Fruit fly (Drosophila melanogaster) whole organism, embryonic: Measurements from ENCODE around the gene CG31776.

Experiments used
- Asciz ChIP-seq: fragments of 200-800 bp; sonication (Bioruptor generic); optimal IDR thresholded peaks from 2 replicates; lab custom pipeline; 2017; ENCODE audit warnings: missing biosample characterization, mild to moderate bottlenecking, missing genetic modification characterization, missing genetic modification reagents
- Bgb ChIP-seq: fragments of 200-800 bp; sonication (Bioruptor generic); IDR thresholded peaks from 2 replicates; pipeline ENCODE4 v1.3.6; 2022; ENCODE audit warnings: missing biosample characterization, missing genetic modification characterization; ENCODE audit not compliant: partially characterized antibody
- CG10267 ChIP-seq: fragments of 200-800 bp; sonication (Bioruptor generic); optimal IDR thresholded peaks from 2 replicates; lab custom pipeline; 2018; ENCODE audit warnings: missing biosample characterization, mild to moderate bottlenecking, missing genetic modification characterization, moderate library complexity
- CG14667 ChIP-seq: fragments of 200-800 bp; sonication (Bioruptor generic); IDR thresholded peaks from 2 replicates; pipeline ENCODE4 v1.3.6; 2022; ENCODE audit warnings: missing biosample characterization, missing genetic modification characterization
- CG15696 ChIP-seq: fragments of 200-800 bp; sonication (Bioruptor generic); optimal IDR thresholded peaks from 2 replicates; lab custom pipeline; 2019; ENCODE audit warnings: missing biosample characterization, mild to moderate bottlenecking, missing genetic modification characterization, moderate library complexity
- CG1603 ChIP-seq: fragments of 200-800 bp; sonication (Bioruptor generic); optimal IDR thresholded peaks from 2 replicates; lab custom pipeline; 2019; ENCODE audit warnings: missing biosample characterization, mild to moderate bottlenecking, missing genetic modification characterization, moderate library complexity
- CG17186 ChIP-seq: fragments of 200-800 bp; sonication (Bioruptor generic); optimal IDR thresholded peaks from 3 replicates; lab custom pipeline; 2017; ENCODE audit warnings: missing biosample characterization, missing genetic modification reagents, missing genetic modification characterization
- CG18764 ChIP-seq: fragments of 200-800 bp; sonication (Bioruptor generic); optimal IDR thresholded peaks from 3 replicates; lab custom pipeline; 2016; ENCODE audit warnings: missing biosample characterization, missing genetic modification characterization
- CG2712 ChIP-seq: fragments of 200-800 bp; optimal IDR thresholded peaks from 3 replicates; lab custom pipeline; 2019; ENCODE audit warnings: missing biosample characterization, mild to moderate bottlenecking, missing genetic modification characterization, moderate library complexity
- CG3838 ChIP-seq: fragments of 200-800 bp; sonication (Bioruptor generic); optimal IDR thresholded peaks from 3 replicates; lab custom pipeline; 2016; ENCODE audit warnings: missing biosample characterization, missing genetic modification characterization
- CG4328 ChIP-seq: fragments of 200-800 bp; sonication (Bioruptor generic); optimal IDR thresholded peaks from 3 replicates; lab custom pipeline; 2017; ENCODE audit warnings: missing biosample characterization, missing genetic modification reagents, missing genetic modification characterization
- CG6689 ChIP-seq: fragments of 200-800 bp; sonication (Bioruptor generic); IDR thresholded peaks from 2 replicates; pipeline ENCODE4 v1.3.6; 2022; ENCODE audit warnings: missing biosample characterization, missing genetic modification characterization
- CG6813 ChIP-seq: fragments of 200-800 bp; sonication (Bioruptor generic); optimal IDR thresholded peaks from 2 replicates; lab custom pipeline; 2017; ENCODE audit warnings: missing biosample characterization, missing genetic modification characterization, mild to moderate bottlenecking, moderate library complexity, missing genetic modification reagents
- CG6854 ChIP-seq: fragments of 200-800 bp; sonication (Bioruptor generic); optimal IDR thresholded peaks from 3 replicates; lab custom pipeline; 2017; ENCODE audit warnings: missing biosample characterization, mild to moderate bottlenecking, missing genetic modification characterization
- CG7987 ChIP-seq: fragments of 200-800 bp; sonication (Bioruptor generic); optimal IDR thresholded peaks from 2 replicates; lab custom pipeline; 2018; ENCODE audit warnings: missing biosample characterization, mild to moderate bottlenecking, missing genetic modification characterization, moderate library complexity
- CG9727 ChIP-seq: fragments of 200-800 bp; sonication (Bioruptor generic); optimal IDR thresholded peaks from 3 replicates; lab custom pipeline; 2017; ENCODE audit warnings: missing biosample characterization, mild to moderate bottlenecking, missing genetic modification characterization
- CG9817 ChIP-seq: fragments of 200-800 bp; sonication (Bioruptor generic); optimal IDR thresholded peaks from 2 replicates; lab custom pipeline; 2018; ENCODE audit warnings: missing biosample characterization, mild to moderate bottlenecking, missing genetic modification characterization, moderate library complexity
- Dbx ChIP-seq: fragments of 200-800 bp; sonication (Bioruptor generic); IDR thresholded peaks from 3 replicates; pipeline ENCODE4 v1.3.6; 2022; ENCODE audit warnings: missing biosample characterization, missing genetic modification characterization
- Dp ChIP-seq: fragments of 200-800 bp; sonication (Bioruptor generic); optimal IDR thresholded peaks from 2 replicates; lab custom pipeline; 2018; ENCODE audit warnings: missing biosample characterization, mild to moderate bottlenecking, missing genetic modification characterization, moderate library complexity
- Elba2 ChIP-seq: fragments of 200-800 bp; sonication (Bioruptor generic); optimal IDR thresholded peaks from 3 replicates; lab custom pipeline; 2016; ENCODE audit warnings: missing biosample characterization, missing genetic modification characterization
- Hsf ChIP-seq: fragments of 200-800 bp; sonication (Bioruptor generic); optimal IDR thresholded peaks from 3 replicates; lab custom pipeline; 2016; ENCODE audit warnings: missing biosample characterization, missing genetic modification characterization
- Nf-YA ChIP-seq: fragments of 200-800 bp; sonication (Bioruptor generic); IDR thresholded peaks from 2 replicates; pipeline ENCODE4 v1.3.6; 2022; ENCODE audit warnings: missing biosample characterization, missing genetic modification characterization
- Nf-YC ChIP-seq: fragments of 200-800 bp; optimal IDR thresholded peaks from 3 replicates; lab custom pipeline; 2019; ENCODE audit warnings: missing biosample characterization, mild to moderate bottlenecking, missing genetic modification characterization, moderate library complexity
- Poxn ChIP-seq: fragments of 200-800 bp; sonication (Bioruptor generic); IDR thresholded peaks from 2 replicates; pipeline ENCODE4 v1.3.6; 2022; ENCODE audit warnings: missing biosample characterization, missing genetic modification characterization
- Sox100B ChIP-seq: fragments of 200-800 bp; sonication (Bioruptor generic); optimal IDR thresholded peaks from 3 replicates; lab custom pipeline; 2018; ENCODE audit warnings: missing biosample characterization, mild to moderate bottlenecking, missing genetic modification characterization
- ab ChIP-seq: fragments of 200-800 bp; sonication (Bioruptor generic); optimal IDR thresholded peaks from 2 replicates; lab custom pipeline; 2016; ENCODE audit warnings: missing biosample characterization, missing genetic modification characterization
- al ChIP-seq: fragments of 200-800 bp; sonication (Bioruptor generic); IDR thresholded peaks from 2 replicates; pipeline ENCODE4 v1.3.6; 2022; ENCODE audit warnings: missing biosample characterization, missing genetic modification characterization
- amos ChIP-seq: fragments of 200-800 bp; sonication (Bioruptor generic); IDR thresholded peaks from 2 replicates; pipeline ENCODE4 v1.3.6; 2022; ENCODE audit warnings: missing biosample characterization, missing genetic modification characterization; ENCODE audit not compliant: partially characterized antibody
- ap ChIP-seq: fragments of 200-800 bp; sonication (Bioruptor generic); IDR thresholded peaks from 2 replicates; pipeline ENCODE4 v1.3.6; 2022; ENCODE audit warnings: missing biosample characterization, missing genetic modification characterization
- br ChIP-seq: fragments of >200 bp; optimal IDR thresholded peaks from 2 replicates; lab custom pipeline; 2017
- cad ChIP-seq: fragments of >200 bp; optimal IDR thresholded peaks from 2 replicates; lab custom pipeline; 2017; ENCODE audit warnings: missing biosample characterization, missing genetic modification characterization
- cwo ChIP-seq: fragments of 200-800 bp; sonication (Bioruptor generic); optimal IDR thresholded peaks from 3 replicates; lab custom pipeline; 2017; ENCODE audit warnings: missing biosample characterization, missing genetic modification characterization, mild to moderate bottlenecking, moderate library complexity, missing genetic modification reagents
- esg ChIP-seq: fragments of 200-800 bp; sonication (Bioruptor generic); conservative IDR thresholded peaks from 2 replicates; pipeline ENCODE4 v1.3.6; 2022; ENCODE audit warnings: missing biosample characterization, missing genetic modification characterization
- ewg ChIP-seq: fragments of 200-800 bp; sonication (Bioruptor generic); optimal IDR thresholded peaks from 3 replicates; lab custom pipeline; 2017; ENCODE audit warnings: mild to moderate bottlenecking, missing biosample characterization, missing genetic modification reagents, missing genetic modification characterization
- fd96Cb ChIP-seq: fragments of 200-800 bp; sonication (Bioruptor generic); optimal IDR thresholded peaks from 2 replicates; lab custom pipeline; 2018; ENCODE audit warnings: missing biosample characterization, mild to moderate bottlenecking, missing genetic modification characterization, moderate library complexity
- gcm ChIP-seq: fragments of 200-800 bp; sonication (Bioruptor generic); optimal IDR thresholded peaks from 2 replicates; lab custom pipeline; 2019; ENCODE audit warnings: missing biosample characterization, mild to moderate bottlenecking, missing genetic modification characterization, moderate library complexity
- gem ChIP-seq: fragments of 200-800 bp; sonication (Bioruptor generic); optimal IDR thresholded peaks from 2 replicates; lab custom pipeline; 2019; ENCODE audit warnings: missing biosample characterization, mild to moderate bottlenecking, missing genetic modification characterization, moderate library complexity
- grau ChIP-seq: fragments of 200-800 bp; optimal IDR thresholded peaks from 3 replicates; lab custom pipeline; 2019; ENCODE audit warnings: missing biosample characterization, mild to moderate bottlenecking, missing genetic modification characterization, moderate library complexity
- jumu ChIP-seq: fragments of 200-800 bp; sonication (Bioruptor generic); optimal IDR thresholded peaks from 3 replicates; lab custom pipeline; 2016; ENCODE audit warnings: missing biosample characterization, missing genetic modification characterization
- kay ChIP-seq: fragments of 200-800 bp; sonication (Bioruptor generic); optimal IDR thresholded peaks from 2 replicates; lab custom pipeline; 2016; ENCODE audit warnings: missing biosample characterization, missing genetic modification characterization
- luna ChIP-seq: fragments of 200-800 bp; sonication (Bioruptor generic); optimal IDR thresholded peaks from 2 replicates; lab custom pipeline; 2016; ENCODE audit warnings: missing biosample characterization, missing genetic modification characterization
- nom ChIP-seq: fragments of 200-800 bp; sonication (Bioruptor generic); optimal IDR thresholded peaks from 2 replicates; lab custom pipeline; 2017; ENCODE audit warnings: missing biosample characterization, missing genetic modification characterization, mild to moderate bottlenecking, moderate library complexity, missing genetic modification reagents
- org-1 ChIP-seq: fragments of 200-800 bp; sonication (Bioruptor generic); optimal IDR thresholded peaks from 2 replicates; lab custom pipeline; 2017; ENCODE audit warnings: missing biosample characterization, missing genetic modification characterization
- repo ChIP-seq: fragments of 200-800 bp; sonication (Bioruptor generic); optimal IDR thresholded peaks from 2 replicates; lab custom pipeline; 2016; ENCODE audit warnings: missing biosample characterization, missing genetic modification characterization
- sug ChIP-seq: fragments of 200-800 bp; optimal IDR thresholded peaks from 2 replicates; lab custom pipeline; 2019; ENCODE audit warnings: missing biosample characterization, mild to moderate bottlenecking, missing genetic modification characterization, moderate library complexity
- vnd ChIP-seq: fragments of 200-800 bp; sonication (Bioruptor generic); IDR thresholded peaks from 3 replicates; pipeline ENCODE4 v1.3.6; 2022; ENCODE audit warnings: missing biosample characterization, missing genetic modification characterization; ENCODE audit not compliant: partially characterized antibody
- wek ChIP-seq: fragments of 200-800 bp; sonication (Bioruptor generic); optimal IDR thresholded peaks from 3 replicates; lab custom pipeline; 2018; ENCODE audit warnings: missing biosample characterization, mild to moderate bottlenecking, missing genetic modification characterization, moderate library complexity
- zen ChIP-seq: fragments of 200-800 bp; sonication (Bioruptor generic); optimal IDR thresholded peaks from 3 replicates; lab custom pipeline; 2018; ENCODE audit warnings: missing biosample characterization, mild to moderate bottlenecking, missing genetic modification characterization, moderate library complexity

CG31776 gene

dm6 chr2L:3478034-3478880 lies 8.3 kb downstream of the CG31776 start, which contains the start of gene Thor (continued):
- TF ChIP-seq CG3838 (GFP tag; lab: Kevin White, UChicago) (no peak), Elba2 (GFP tag; lab: Kevin White, UChicago) (no peak), CG18764 (GFP tag; lab: Kevin White, UChicago) (peak; percentile 52), Dp (GFP tag; lab: Kevin White, UChicago) (no peak), amos (peak; percentile 57; the same call in 1 of the 2 replicates), CG14667 (GFP tag; lab: Robert Waterston, UW) (peak; percentile 38; the same call in 1 of the 2 replicates), nom (peak; percentile 68), wek (peak; percentile 82), sug (tag; lab: Kevin White, UChicago) (peak; percentile 77), ab (GFP tag; lab: Kevin White, UChicago) (peak; percentile 58), vnd (GFP tag; lab: Robert Waterston, UW) (no peak), grau (tag; lab: Kevin White, UChicago) (peak; percentile 52), al (GFP tag; lab: Robert Waterston, UW) (peak; percentile 8; the same call in 1 of the 2 replicates), Nf-YC (tag; lab: Kevin White, UChicago) (peak; percentile 71), ewg (GFP tag; lab: Kevin White, UChicago) (peak; percentile 42), Sox100B (no peak), ap (GFP tag; lab: Robert Waterston, UW) (peak; percentile 55), CG17186 (GFP tag; lab: Kevin White, UChicago) (no peak), kay (peak; percentile 24), CG2712 (tag; lab: Kevin White, UChicago) (peak; percentile 56), esg (no peak), fd96Cb (tag; lab: Kevin White, UChicago) (no peak), CG9727 (GFP tag; lab: Kevin White, UChicago) (peak; percentile 79), zen (tag; lab: Kevin White, UChicago) (no peak), Nf-YA (peak; percentile 53; the same call in 1 of the 2 replicates), CG15696 (tag; lab: Kevin White, UChicago) (peak; percentile 40), CG6689 (GFP tag; lab: Robert Waterston, UW) (no peak), Poxn (peak; percentile 31; the same call in 1 of the 2 replicates), cad (GFP tag; lab: Kevin White, UChicago) (no peak), CG6854 (GFP tag; lab: Kevin White, UChicago) (peak; percentile 78), CG10267 (peak; percentile 28), Bgb (GFP tag; lab: Robert Waterston, UW) (peak; percentile 75), Asciz (GFP tag; lab: Kevin White, UChicago) (peak; percentile 66), org-1 (peak; percentile 70), jumu (GFP tag; lab: Kevin White, UChicago) (peak; percentile 62), br (lab: Kevin White, UChicago) (no peak), repo (GFP tag; lab: Kevin White, UChicago) (peak; percentile 81), gcm (peak; percentile 41), Dbx (GFP tag; lab: Robert Waterston, UW) (peak; percentile 84), CG6813 (GFP tag; lab: Kevin White, UChicago) (peak; percentile 76), CG1603 (tag; lab: Kevin White, UChicago) (peak; percentile 40), Hsf (GFP tag; lab: Kevin White, UChicago) (peak; percentile 36), CG4328 (GFP tag; lab: Kevin White, UChicago) (peak; percentile 72), CG7987 (GFP tag; lab: Kevin White, UChicago) (peak; percentile 80), cwo (peak; percentile 85), luna (GFP tag; lab: Kevin White, UChicago) (peak; percentile 35), CG9817 (tag; lab: Kevin White, UChicago) (peak; percentile 26), gem (peak; percentile 17)
